Fruit fly (Drosophila melanogaster) whole organism, embryonic: ENCODE results near the gene Cpr.

ENCODE experiments used
- CG10565 ChIP-seq: fragments of 200-800 bp; sonication (Bioruptor generic); optimal IDR thresholded peaks from 3 replicates; lab custom pipeline; 2016; ENCODE audit warnings: missing biosample characterization, mild to moderate bottlenecking, missing genetic modification characterization
- CG13775 ChIP-seq: fragments of 200-800 bp; sonication (Bioruptor generic); optimal IDR thresholded peaks from 3 replicates; lab custom pipeline; 2017; ENCODE audit warnings: missing biosample characterization, mild to moderate bottlenecking, missing genetic modification characterization
- CG14710 ChIP-seq: fragments of 200-800 bp; sonication (Bioruptor generic); optimal IDR thresholded peaks from 3 replicates; lab custom pipeline; 2019; ENCODE audit warnings: missing biosample characterization, mild to moderate bottlenecking, missing genetic modification characterization, moderate library complexity
- CG16813 ChIP-seq: fragments of 200-800 bp; sonication (Bioruptor generic); IDR thresholded peaks from 3 replicates; pipeline ENCODE4 v1.3.6; 2022; ENCODE audit warnings: missing biosample characterization, missing genetic modification characterization; ENCODE audit not compliant: partially characterized antibody
- CG16863 ChIP-seq: fragments of 200-800 bp; sonication (Bioruptor generic); optimal IDR thresholded peaks from 3 replicates; lab custom pipeline; 2016; ENCODE audit warnings: missing biosample characterization, missing genetic modification characterization
- CG17385 ChIP-seq: fragments of 200-800 bp; sonication (Bioruptor generic); optimal IDR thresholded peaks from 3 replicates; lab custom pipeline; 2018; ENCODE audit warnings: missing biosample characterization, mild to moderate bottlenecking, missing genetic modification characterization
- CG2120 ChIP-seq: fragments of 200-800 bp; sonication (Bioruptor generic); optimal IDR thresholded peaks from 3 replicates; lab custom pipeline; 2016; ENCODE audit warnings: missing biosample characterization, missing genetic modification characterization
- CG3838 ChIP-seq: fragments of 200-800 bp; sonication (Bioruptor generic); optimal IDR thresholded peaks from 3 replicates; lab custom pipeline; 2016; ENCODE audit warnings: missing biosample characterization, missing genetic modification characterization
- CG3847 ChIP-seq: fragments of 200-800 bp; sonication (Bioruptor generic); IDR thresholded peaks from 2 replicates; pipeline ENCODE4 v1.3.6; 2022; ENCODE audit warnings: missing biosample characterization, missing genetic modification characterization
- CG4360 ChIP-seq: fragments of 200-800 bp; sonication (Bioruptor generic); IDR thresholded peaks from 2 replicates; pipeline ENCODE4 v1.3.6; 2022; ENCODE audit warnings: missing biosample characterization, missing genetic modification characterization
- CG4617 ChIP-seq: fragments of 200-800 bp; sonication (Bioruptor generic); optimal IDR thresholded peaks from 3 replicates; lab custom pipeline; 2016; ENCODE audit warnings: missing biosample characterization, missing genetic modification characterization, borderline replicate concordance
- CG5953 ChIP-seq: fragments of 200-800 bp; sonication (Bioruptor generic); IDR thresholded peaks from 2 replicates; pipeline ENCODE4 v1.3.6; 2022; ENCODE audit warnings: missing biosample characterization, missing genetic modification characterization
- CG6272 ChIP-seq: fragments of 200-800 bp; sonication (Bioruptor generic); IDR thresholded peaks from 2 replicates; pipeline ENCODE4 v1.3.6; 2022; ENCODE audit warnings: missing biosample characterization, missing genetic modification characterization
- CG8388 ChIP-seq: fragments of 200-800 bp; sonication (Bioruptor generic); optimal IDR thresholded peaks from 2 replicates; lab custom pipeline; 2019; ENCODE audit warnings: missing biosample characterization, mild to moderate bottlenecking, missing genetic modification characterization, moderate library complexity
- CG8924 ChIP-seq: fragments of 200-800 bp; optimal IDR thresholded peaks from 3 replicates; lab custom pipeline; 2019; ENCODE audit warnings: missing biosample characterization, mild to moderate bottlenecking, missing genetic modification characterization, moderate library complexity
- CG9437 ChIP-seq: fragments of 200-800 bp; sonication (Bioruptor generic); optimal IDR thresholded peaks from 2 replicates; lab custom pipeline; 2018; ENCODE audit warnings: missing biosample characterization, mild to moderate bottlenecking, missing genetic modification characterization
- CG9797 ChIP-seq: fragments of 200-800 bp; sonication (Bioruptor generic); optimal IDR thresholded peaks from 3 replicates; lab custom pipeline; 2018; ENCODE audit warnings: missing biosample characterization, mild to moderate bottlenecking, missing genetic modification characterization
- CkIIα-i1 ChIP-seq: fragments of 200-800 bp; sonication (Bioruptor generic); IDR thresholded peaks from 2 replicates; pipeline ENCODE4 v1.3.6; 2022; ENCODE audit warnings: missing biosample characterization, missing genetic modification characterization
- Dfd ChIP-seq, 2 experiments: fragments of >200 bp; optimal IDR thresholded peaks; 2 replicates each; lab custom pipeline; 2017; ENCODE audit warnings: missing biosample characterization in 2 of 2, missing genetic modification characterization in 2 of 2
- Dip2 ChIP-seq: fragments of 200-800 bp; sonication (Bioruptor generic); IDR thresholded peaks from 2 replicates; pipeline ENCODE4 v1.3.6; 2022; ENCODE audit warnings: missing biosample characterization, missing genetic modification characterization
- Dll ChIP-seq: fragments of 200-800 bp; sonication (Bioruptor generic); IDR thresholded peaks from 4 replicates; pipeline ENCODE4 v1.3.6; 2022; ENCODE audit warnings: missing biosample characterization, missing genetic modification characterization; ENCODE audit not compliant: partially characterized antibody
- Doc3 ChIP-seq: fragments of 200-800 bp; sonication (Bioruptor generic); IDR thresholded peaks from 3 replicates; pipeline ENCODE4 v1.3.6; 2022; ENCODE audit warnings: missing biosample characterization, missing genetic modification characterization; ENCODE audit not compliant: partially characterized antibody
- Eip74EF ChIP-seq, 2 experiments: fragments of 200-800 bp in 1 of 2; fragments of >200 bp in 1 of 2; sonication (Bioruptor generic) in 1 of 2; optimal IDR thresholded peaks; 2 replicates each; lab custom pipeline; 2017 to 2019; ENCODE audit warnings: missing biosample characterization in 2 of 2, missing genetic modification characterization in 2 of 2, mild to moderate bottlenecking in 1 of 2, moderate library complexity in 1 of 2
- Gsc ChIP-seq: fragments of 200-800 bp; sonication (Bioruptor generic); IDR thresholded peaks from 2 replicates; pipeline ENCODE4 v1.3.6; 2022; ENCODE audit warnings: missing biosample characterization, missing genetic modification characterization
- HLH3B ChIP-seq: fragments of 200-800 bp; sonication (Bioruptor generic); IDR thresholded peaks from 2 replicates; pipeline ENCODE4 v1.3.6; 2022; ENCODE audit warnings: missing biosample characterization, missing genetic modification characterization
- Jarid2 ChIP-seq: fragments of 200-800 bp; sonication (Bioruptor generic); optimal IDR thresholded peaks from 3 replicates; lab custom pipeline; 2017; ENCODE audit warnings: mild to moderate bottlenecking, missing biosample characterization, missing genetic modification reagents, missing genetic modification characterization
- Max ChIP-seq: fragments of 200-800 bp; sonication (Bioruptor generic); optimal IDR thresholded peaks from 2 replicates; lab custom pipeline; 2016; ENCODE audit warnings: missing biosample characterization, mild to moderate bottlenecking, missing genetic modification characterization
- NC2β ChIP-seq: fragments of 200-800 bp; sonication (Bioruptor generic); optimal IDR thresholded peaks from 2 replicates; lab custom pipeline; 2016; ENCODE audit warnings: missing biosample characterization, missing genetic modification characterization
- Oli ChIP-seq: fragments of 200-800 bp; sonication (Bioruptor generic); optimal IDR thresholded peaks from 2 replicates; lab custom pipeline; 2018; ENCODE audit warnings: missing biosample characterization, mild to moderate bottlenecking, missing genetic modification characterization, moderate library complexity
- Poxn ChIP-seq: fragments of 200-800 bp; sonication (Bioruptor generic); IDR thresholded peaks from 2 replicates; pipeline ENCODE4 v1.3.6; 2022; ENCODE audit warnings: missing biosample characterization, missing genetic modification characterization
- Ssrp ChIP-seq: fragments of 200-800 bp; sonication (Bioruptor generic); optimal IDR thresholded peaks from 2 replicates; lab custom pipeline; 2018; ENCODE audit warnings: missing biosample characterization, mild to moderate bottlenecking, missing genetic modification characterization, moderate library complexity
- Taf1 ChIP-seq: fragments of 200-800 bp; sonication (Bioruptor generic); IDR thresholded peaks from 2 replicates; pipeline ENCODE4 v1.3.6; 2022; ENCODE audit warnings: missing biosample characterization, missing genetic modification characterization
- Tbp ChIP-seq: fragments of >200 bp; optimal IDR thresholded peaks from 2 replicates; lab custom pipeline; 2018; ENCODE audit warnings: missing biosample characterization, missing genetic modification characterization
- ara ChIP-seq: fragments of 200-800 bp; sonication (Bioruptor generic); IDR thresholded peaks from 2 replicates; pipeline ENCODE4 v1.3.6; 2022; ENCODE audit warnings: missing biosample characterization, missing genetic modification characterization
- corto ChIP-seq: fragments of 200-800 bp; sonication (Bioruptor generic); optimal IDR thresholded peaks from 2 replicates; lab custom pipeline; 2016; ENCODE audit warnings: missing biosample characterization, mild to moderate bottlenecking, missing genetic modification characterization, moderate library complexity
- fd64A ChIP-seq: fragments of 200-800 bp; sonication (Bioruptor generic); optimal IDR thresholded peaks from 3 replicates; lab custom pipeline; 2018; ENCODE audit warnings: missing biosample characterization, mild to moderate bottlenecking, missing genetic modification characterization
- fru ChIP-seq: fragments of >200 bp; optimal IDR thresholded peaks from 2 replicates; lab custom pipeline; 2017
- hb ChIP-seq: fragments of 200-800 bp; sonication (Bioruptor generic); IDR thresholded peaks from 3 replicates; pipeline ENCODE4 v1.3.6; 2022; ENCODE audit warnings: missing biosample characterization, missing genetic modification characterization; ENCODE audit not compliant: partially characterized antibody
- lab ChIP-seq: fragments of 200-800 bp; sonication (Bioruptor generic); optimal IDR thresholded peaks from 3 replicates; lab custom pipeline; 2017; ENCODE audit warnings: missing biosample characterization, missing genetic modification characterization, mild to moderate bottlenecking, moderate library complexity, missing genetic modification reagents
- luna ChIP-seq: fragments of 200-800 bp; sonication (Bioruptor generic); optimal IDR thresholded peaks from 2 replicates; lab custom pipeline; 2016; ENCODE audit warnings: missing biosample characterization, missing genetic modification characterization
- nau ChIP-seq: fragments of 200-800 bp; sonication (Bioruptor generic); optimal IDR thresholded peaks from 3 replicates; lab custom pipeline; 2017; ENCODE audit warnings: missing biosample characterization, mild to moderate bottlenecking, missing genetic modification characterization, missing genetic modification reagents
- pan ChIP-seq, 4 experiments: fragments of >200 bp in 3 of 4; fragments of 200-800 bp in 1 of 4; sonication (Bioruptor generic) in 1 of 4; optimal IDR thresholded peaks in 3 of 4; IDR thresholded peaks in 1 of 4; 2 replicates each; pipeline versions ENCODE4 v1.3.6 to Lab custom; 2017 to 2022; ENCODE audit warnings: missing biosample characterization in 2 of 4, missing genetic modification characterization in 2 of 4, mixed read lengths in 1 of 4
- ranshi ChIP-seq: fragments of 200-800 bp; sonication (Bioruptor generic); IDR thresholded peaks from 2 replicates; pipeline ENCODE4 v1.3.6; 2022; ENCODE audit warnings: missing biosample characterization, missing genetic modification characterization
- run ChIP-seq: fragments of 200-800 bp; sonication (Bioruptor generic); optimal IDR thresholded peaks from 3 replicates; lab custom pipeline; 2018; ENCODE audit warnings: missing biosample characterization, mild to moderate bottlenecking, missing genetic modification characterization
- seq ChIP-seq: fragments of 200-800 bp; sonication (Bioruptor generic); IDR thresholded peaks from 2 replicates; pipeline ENCODE4 v1.3.6; 2022; ENCODE audit warnings: missing biosample characterization, missing genetic modification characterization
- ssp ChIP-seq: fragments of 200-800 bp; sonication (Bioruptor generic); IDR thresholded peaks from 2 replicates; pipeline ENCODE4 v1.3.6; 2022; ENCODE audit warnings: missing biosample characterization, missing genetic modification characterization
- stc ChIP-seq: fragments of 200-800 bp; sonication (Bioruptor generic); IDR thresholded peaks from 2 replicates; pipeline ENCODE4 v1.3.6; 2022; ENCODE audit warnings: missing biosample characterization, missing genetic modification characterization
- tup ChIP-seq: fragments of 200-800 bp; sonication (Bioruptor generic); optimal IDR thresholded peaks from 2 replicates; lab custom pipeline; 2016; ENCODE audit warnings: missing biosample characterization, mild to moderate bottlenecking, missing genetic modification characterization, moderate library complexity
- vfl ChIP-seq: fragments of 200-800 bp; sonication (Bioruptor generic); optimal IDR thresholded peaks from 2 replicates; lab custom pipeline; 2016; ENCODE audit warnings: missing biosample characterization, missing genetic modification characterization

The Cpr gene

dm6 chr2L:6338367-6338975, at the start of gene Cpr, which contains the start of gene Pez (continued):
- TF ChIP-seq CG4617 (GFP tag; lab: Kevin White, UChicago): no peak
- peak; percentile 66 for TF ChIP-seq CG3847 (GFP tag; lab: Robert Waterston, UW)
- peak; percentile 25; the same call in 1 of the 2 replicates for TF ChIP-seq HLH3B (GFP tag; lab: Robert Waterston, UW)
- no peak for TF ChIP-seq ssp (GFP tag; lab: Robert Waterston, UW)
- TF ChIP-seq CkIIα-i1 (GFP tag; lab: Robert Waterston, UW): no peak
- TF ChIP-seq tup (GFP tag; lab: Kevin White, UChicago): no peak
- no peak for TF ChIP-seq vfl (GFP tag; lab: Kevin White, UChicago)
- TF ChIP-seq CG5953 (GFP tag; lab: Robert Waterston, UW): no peak
- no peak for TF ChIP-seq fru (lab: Kevin White, UChicago)
- peak; percentile 70 for TF ChIP-seq lab (GFP tag; lab: Kevin White, UChicago)
- TF ChIP-seq seq (GFP tag; lab: Robert Waterston, UW): no peak
- TF ChIP-seq CG8388 (GFP tag; lab: Kevin White, UChicago): no peak
- no peak for TF ChIP-seq CG10565 (GFP tag; lab: Kevin White, UChicago)
- peak; percentile 92 for TF ChIP-seq Dip2 (GFP tag; lab: Robert Waterston, UW)
- peak; percentile 34; the same call in 1 of the 2 replicates for TF ChIP-seq stc (GFP tag; lab: Robert Waterston, UW)
- no peak for TF ChIP-seq Poxn (GFP tag; lab: Robert Waterston, UW)
- TF ChIP-seq CG16863 (GFP tag; lab: Kevin White, UChicago): peak; percentile 67
- peak; percentile 49 for TF ChIP-seq CG8924 (tag; lab: Kevin White, UChicago)
- TF ChIP-seq Oli (tag; lab: Kevin White, UChicago): no peak
- TF ChIP-seq CG3838 (GFP tag; lab: Kevin White, UChicago): no peak
- TF ChIP-seq nau (GFP tag; lab: Kevin White, UChicago): no peak
- peak; percentile 36 for TF ChIP-seq NC2β (GFP tag; lab: Kevin White, UChicago)
- peak; percentile 80 for TF ChIP-seq CG9797 (GFP tag; lab: Kevin White, UChicago)
- TF ChIP-seq ara (GFP tag; lab: Robert Waterston, UW): peak; percentile 27; the same call in 1 of the 2 replicates
- peak; percentile 36; the same call in 1 of the 2 replicates for TF ChIP-seq ranshi (GFP tag; lab: Robert Waterston, UW)
- TF ChIP-seq CG13775 (GFP tag; lab: Kevin White, UChicago): no peak
- peak; percentile 88 for TF ChIP-seq Dll (GFP tag; lab: Robert Waterston, UW)
- peak; percentile 28 for TF ChIP-seq luna
- no peak for TF ChIP-seq run
- peak; percentile 56 for TF ChIP-seq CG2120 (GFP tag; lab: Kevin White, UChicago)
- TF ChIP-seq Jarid2 (GFP tag; lab: Kevin White, UChicago): peak; percentile 79
- TF ChIP-seq CG6272: no peak
- TF ChIP-seq Doc3 (GFP tag; lab: Robert Waterston, UW): peak; percentile 87; the same call in 2 of the 3 replicates
- TF ChIP-seq CG16813: peak; percentile 83
- no peak for TF ChIP-seq Ssrp (tag; lab: Kevin White, UChicago)
- no peak for TF ChIP-seq Eip74EF (GFP tag; optimal IDR thresholded peaks at IDR 0.05; lab: Kevin White, UChicago)
- TF ChIP-seq Gsc (GFP tag; lab: Robert Waterston, UW): no peak
- no peak for TF ChIP-seq CG9437 (GFP tag; lab: Kevin White, UChicago)
- TF ChIP-seq Dfd (GFP tag; optimal IDR thresholded peaks at IDR 0.05; lab: Kevin White, UChicago): no peak
- peak; percentile 5 for TF ChIP-seq Max (GFP tag; lab: Kevin White, UChicago)
- peak; percentile 73; the same call in 2 of the 3 replicates for TF ChIP-seq hb (GFP tag; lab: Robert Waterston, UW)
- no peak for TF ChIP-seq corto (GFP tag; lab: Kevin White, UChicago)
- TF ChIP-seq CG4360 (GFP tag; lab: Robert Waterston, UW): no peak
- TF ChIP-seq pan (optimal IDR thresholded peaks at IDR 0.05; lab: Kevin White, UChicago): no peak
- peak in 1 of 2 experiments; percentile 24 for TF ChIP-seq pan (GFP tag; optimal IDR thresholded peaks at IDR 0.05 in 1 of 2, IDR thresholded peaks at IDR 0.05 in 1 of 2)
- peak; percentile 19 for TF ChIP-seq CG14710
- no peak for TF ChIP-seq Tbp (GFP tag; lab: Kevin White, UChicago)
- TF ChIP-seq CG17385 (GFP tag; lab: Kevin White, UChicago): no peak
- TF ChIP-seq fd64A (GFP tag; lab: Kevin White, UChicago): no peak
- peak; percentile 9; the same call in 1 of the 2 replicates for TF ChIP-seq Taf1 (GFP tag; lab: Robert Waterston, UW)
